Worm (Caenorhabditis elegans): Measurements from ENCODE around the gene grl-9.
"Not testable (repeated sequence)": the region's sequence is repeated elsewhere in the genome, so short reads cannot be mapped to it uniquely, and the experiment has no call there.

The grl-9 gene

DNA sequence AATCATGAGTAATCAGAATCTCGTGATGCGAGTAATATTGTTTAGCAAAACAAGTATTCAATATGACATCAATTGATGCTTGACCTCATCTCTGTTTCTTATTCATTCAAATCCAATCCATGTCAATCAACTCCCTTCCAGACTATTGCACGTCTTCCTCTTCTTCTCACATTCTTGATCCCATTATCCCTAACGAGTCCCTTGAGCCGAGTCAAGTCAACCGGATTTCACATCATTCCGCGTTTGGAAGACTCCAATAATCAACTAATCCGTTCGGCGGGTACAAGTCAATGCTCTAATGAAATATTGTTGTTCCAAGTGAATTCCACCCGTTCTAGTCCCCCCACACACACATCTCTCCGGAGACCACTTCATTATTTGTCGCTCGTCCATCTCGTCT lies 5.2 kb downstream of the grl-9 start:
- TF ChIP-seq nhr-25 (tag; optimal IDR thresholded peaks at IDR 0.05; ENCODE audit: borderline replicate concordance, insufficient read depth) (no peak), set-16 (GFP tag; IDR thresholded peaks at IDR 0.05) (no peak), F44E2.7 (GFP tag; IDR thresholded peaks at IDR 0.05) (no peak), ceh-28 (tag; optimal IDR thresholded peaks at IDR 0.05) (no peak), F37D6.2 (tag; optimal IDR thresholded peaks at IDR 0.05) (no peak), php-3 (GFP tag; IDR thresholded peaks at IDR 0.05) (no peak), duxl-1 (tag; optimal IDR thresholded peaks at IDR 0.05; ENCODE audit: poor library complexity) (no peak), sdz-12 (GFP tag; optimal IDR thresholded peaks at IDR 0.05) (no peak), daf-19 (GFP tag; conservative IDR thresholded peaks at IDR 0.05) (no peak), nhr-77 (tag; optimal IDR thresholded peaks at IDR 0.05) (no peak), ceh-82 (tag; optimal IDR thresholded peaks at IDR 0.05) (no peak), ceh-32 (tag; optimal IDR thresholded peaks at IDR 0.05; ENCODE audit: poor library complexity) (no peak), mxl-3 (GFP tag; optimal IDR thresholded peaks at IDR 0.05) (no peak)

DNA sequence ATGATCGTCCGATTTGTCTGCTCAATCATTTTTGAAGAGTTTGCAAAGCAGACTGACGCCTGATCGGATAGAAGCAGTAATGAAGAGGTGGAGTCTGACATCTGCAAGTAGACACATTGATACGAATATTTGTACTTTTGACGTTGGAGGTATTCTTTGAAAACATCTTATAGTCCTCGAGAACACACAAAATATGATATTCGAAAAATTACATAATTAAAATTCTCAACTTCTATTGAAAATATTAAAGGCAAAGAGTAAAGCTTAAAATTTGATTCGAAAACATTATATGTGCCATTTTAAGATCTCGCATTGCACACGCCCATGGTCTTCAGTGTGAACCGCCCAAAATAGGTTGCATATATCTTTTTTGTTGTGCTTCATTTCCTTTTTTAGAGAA lies 9.1 kb downstream of the grl-9 start, which contains the start of gene ZC487.2:
ZC487.2 (minus strand) TSS at position 101 of the 400 bp plus-strand sequence.
- TF ChIP-seq aha-1 (tag) (peak; percentile 2), D1046.2 (GFP tag; IDR thresholded peaks at IDR 0.05) (no peak)

DNA sequence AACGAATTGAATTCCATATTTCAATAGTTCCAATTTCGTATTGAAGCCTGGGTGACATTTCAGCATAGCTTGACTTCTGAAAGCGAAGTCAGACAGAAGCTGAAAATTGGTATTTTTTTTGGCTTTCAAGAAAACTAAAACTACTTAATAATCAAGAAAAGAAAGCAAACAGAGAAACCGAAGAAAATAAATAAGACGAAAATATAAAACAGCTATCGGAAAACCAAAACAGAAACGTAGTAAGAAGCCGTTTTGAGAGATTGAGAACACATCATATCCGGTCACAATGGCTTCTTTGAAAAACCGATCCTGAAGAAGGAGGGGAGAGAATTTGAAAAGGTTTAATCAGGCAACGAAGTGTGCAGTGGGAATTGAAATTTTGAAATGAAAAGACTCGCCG lies 13.3 kb downstream of the grl-9 start, which contains the start of gene srg-30:
srg-30 (minus strand) TSS at position 101 of the 400 bp plus-strand sequence.
- no peak for TF ChIP-seq daf-8 (GFP tag; IDR thresholded peaks at IDR 0.05)
- TF ChIP-seq mxl-3 (GFP tag; optimal IDR thresholded peaks at IDR 0.05) = no peak
- TF ChIP-seq unc-62 (GFP tag; optimal IDR thresholded peaks at IDR 0.05 in 1 of 2) = peak in 1 of 2 experiments; percentile 19
- TF ChIP-seq unc-62 (tag; optimal IDR thresholded peaks at IDR 0.05) = no peak
- TF ChIP-seq F10B5.3 (tag; optimal IDR thresholded peaks at IDR 0.05) = no peak
- no peak for TF ChIP-seq Y75B8A.6 (GFP tag; IDR thresholded peaks at IDR 0.05)

DNA sequence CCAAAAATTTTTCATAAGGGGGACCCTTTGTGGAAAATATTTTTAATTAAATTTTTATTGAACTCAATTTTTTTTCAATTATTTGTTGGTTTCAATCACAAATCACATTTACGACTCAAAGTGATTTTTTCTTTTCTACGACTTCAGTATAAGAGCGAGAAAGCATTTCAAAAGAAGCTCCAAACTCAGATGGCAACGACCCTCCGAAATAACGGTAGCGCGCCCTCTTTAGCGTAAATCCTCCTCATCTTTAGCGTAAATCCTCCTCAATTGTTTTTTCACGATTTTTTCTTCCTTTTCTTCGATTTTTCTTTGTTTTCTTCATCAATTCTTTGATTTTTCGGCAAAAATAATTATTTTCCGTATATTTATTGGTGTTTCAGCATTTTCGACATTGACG lies 16.6 kb downstream of the grl-9 start:
- TF ChIP-seq Y48G9A.11 (GFP tag; IDR thresholded peaks at IDR 0.05) = peak; percentile 95

DNA sequence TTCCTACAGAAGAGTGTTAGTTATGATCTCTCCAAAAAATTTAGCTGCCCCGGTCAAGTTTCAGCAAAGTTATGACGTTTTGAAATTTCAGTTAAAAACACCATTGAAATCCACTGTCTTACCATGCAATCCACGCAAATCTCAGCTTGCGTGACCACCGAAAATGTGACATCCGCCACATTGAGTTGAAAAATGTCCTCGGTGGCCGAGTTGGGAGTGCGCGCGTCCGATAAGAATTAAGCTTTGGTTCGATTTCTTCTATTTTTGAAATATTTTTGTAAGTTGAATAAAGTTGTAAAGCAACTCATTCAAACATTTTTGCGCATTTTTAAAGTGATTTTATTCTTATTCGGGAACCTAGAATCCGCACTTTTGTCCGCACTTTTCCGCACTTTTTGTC lies 20.4 kb downstream of the grl-9 start:
- TF ChIP-seq F26F4.8 (GFP tag; conservative IDR thresholded peaks at IDR 0.05) (peak; percentile 72; the same call in 1 of the 2 replicates), Y48G9A.11 (GFP tag; IDR thresholded peaks at IDR 0.05) (peak; percentile 89), arid-1 (GFP tag; conservative IDR thresholded peaks at IDR 0.05) (peak; percentile 51), dmd-8 (GFP tag; IDR thresholded peaks at IDR 0.05) (peak; percentile 48; the same call in 1 of the 2 replicates), pha-4 (GFP tag; IDR thresholded peaks at IDR 0.05) (0 out of 2 replicates have a peak, but pooled peaks have one; percentile 15)
- not testable (repeated sequence) for TF ChIP-seq pha-4 (tag; optimal IDR thresholded peaks at IDR 0.05)

DNA sequence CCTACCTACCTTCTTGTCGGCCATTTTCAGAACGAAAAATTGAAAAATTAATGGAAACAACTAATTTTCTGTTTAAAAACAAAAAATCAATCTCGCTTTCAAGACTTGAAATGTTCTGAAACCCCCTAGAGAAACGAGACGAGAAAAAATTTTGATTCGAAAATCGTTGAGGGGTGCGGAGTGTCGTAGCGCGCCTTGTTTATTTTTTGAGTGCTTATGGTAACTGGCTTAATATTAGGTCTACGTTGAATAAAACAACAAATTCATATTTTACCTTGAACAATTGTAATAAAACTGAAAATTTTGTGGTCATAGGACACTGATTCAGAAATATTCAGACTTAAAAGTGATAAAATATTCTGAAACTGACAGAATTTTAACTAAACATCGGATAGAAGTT lies 21.0 kb downstream of the grl-9 start, which contains the start of gene sna-1:
sna-1 (minus strand) TSS at position 218 of the 400 bp plus-strand sequence.
- TF ChIP-seq Y48G9A.11 (GFP tag; IDR thresholded peaks at IDR 0.05) (peak; percentile 89), ceh-82 (tag; optimal IDR thresholded peaks at IDR 0.05) (no peak), lim-7 (GFP tag; IDR thresholded peaks at IDR 0.05) (no peak), T20F7.1 (GFP tag; optimal IDR thresholded peaks at IDR 0.05) (peak; percentile 92), dmd-6 (GFP tag; IDR thresholded peaks at IDR 0.05) (no peak)

DNA sequence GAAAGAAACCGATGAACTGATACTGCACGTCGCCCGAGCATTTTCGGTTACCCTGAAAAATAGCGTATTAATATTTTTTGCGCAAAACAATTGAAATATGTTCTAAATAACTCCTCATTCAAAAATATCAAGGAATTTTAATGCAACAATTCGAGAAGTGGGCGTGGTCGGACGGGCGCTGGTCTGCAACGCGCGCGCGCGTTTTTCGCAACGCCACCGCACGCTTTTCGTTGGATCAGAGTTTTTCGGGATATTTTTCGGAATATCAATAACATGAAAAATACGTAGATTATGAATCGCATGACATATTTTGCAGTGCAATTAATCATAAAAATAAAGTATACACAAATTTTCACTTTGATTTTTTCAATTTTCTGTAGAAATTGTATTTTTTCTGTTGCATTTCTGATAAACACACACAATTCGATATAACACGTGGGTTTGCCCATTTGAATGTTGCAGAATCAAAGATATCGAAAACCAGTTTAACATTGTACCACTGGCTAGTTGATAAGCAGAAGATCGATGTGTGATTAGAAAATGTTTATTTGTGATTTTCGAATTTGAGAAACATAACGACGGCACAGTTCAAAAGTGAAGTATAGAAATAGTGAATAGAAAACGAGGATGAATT lies 22.3 kb downstream of the grl-9 start, which contains the start of gene dlst-1:
dlst-1 (minus strand) TSS at position 52 of the 634 bp plus-strand sequence.
- TF ChIP-seq lin-39 (tag; optimal IDR thresholded peaks at IDR 0.05) = no peak
- peak; percentile 35 for TF ChIP-seq duxl-1 (tag; optimal IDR thresholded peaks at IDR 0.05; ENCODE audit: poor library complexity)
- no peak for TF ChIP-seq ces-1 (GFP tag; optimal IDR thresholded peaks at IDR 0.05)
- no peak for TF ChIP-seq spr-3 (GFP tag; optimal IDR thresholded peaks at IDR 0.05)
- TF ChIP-seq ceh-44 (GFP tag; IDR thresholded peaks at IDR 0.05) = no peak
- TF ChIP-seq mep-1 (tag; optimal IDR thresholded peaks at IDR 0.05) = peak; percentile 47
- TF ChIP-seq arid-1 (GFP tag; conservative IDR thresholded peaks at IDR 0.05) = no peak
- TF ChIP-seq nhr-28 (tag; optimal IDR thresholded peaks at IDR 0.05) = no peak
- TF ChIP-seq nhr-6 (tag; optimal IDR thresholded peaks at IDR 0.05) = no peak
- TF ChIP-seq unc-130 (GFP tag; optimal IDR thresholded peaks at IDR 0.05) = peak; percentile 33
- TF ChIP-seq nhr-76 (tag; optimal IDR thresholded peaks at IDR 0.05) = no peak
- TF ChIP-seq dpl-1 (GFP tag; optimal IDR thresholded peaks at IDR 0.05) = peak; percentile 33
- TF ChIP-seq lin-13 (GFP tag; optimal IDR thresholded peaks at IDR 0.05) = no peak
